Worm (Caenorhabditis elegans) whole organism, L2 larva: ENCODE data around the gene ZC239.4.
"Not testable (repeated sequence)": the region's sequence is repeated elsewhere in the genome, so short reads cannot be mapped to it uniquely, and the experiment has no call there.

Experiments used
- ama-1 ChIP-seq: fragments of 150-350 bp; optimal IDR thresholded peaks from 2 replicates; lab custom pipeline; 2018; ENCODE audit warnings: inconsistent platforms
- ceh-82 ChIP-seq: fragments of 150-350 bp; optimal IDR thresholded peaks from 2 replicates; lab custom pipeline; 2014; ENCODE audit warnings: missing biosample characterization, missing genetic modification characterization
- lsy-2 ChIP-seq, 2 experiments: fragments of 150-350 bp in 1 of 2; sonication (generic microtip) in 1 of 2; optimal IDR thresholded peaks; 2 replicates each; lab custom pipeline; 2014 to 2017; ENCODE audit warnings: missing biosample characterization in 2 of 2, missing genetic modification characterization in 2 of 2
- mdl-1 ChIP-seq, 2 experiments: fragments of 150-350 bp in 1 of 2; sonication (generic microtip) in 1 of 2; optimal IDR thresholded peaks; 2 replicates each; lab custom pipeline; 2017; ENCODE audit warnings: missing biosample characterization in 2 of 2, missing genetic modification characterization in 2 of 2
- nhr-11 ChIP-seq: fragments of 150-350 bp; optimal IDR thresholded peaks from 2 replicates; lab custom pipeline; 2014; ENCODE audit warnings: missing biosample characterization, missing genetic modification characterization
- nhr-12 ChIP-seq: fragments of 150-350 bp; optimal IDR thresholded peaks from 2 replicates; lab custom pipeline; 2014; ENCODE audit warnings: missing biosample characterization, missing genetic modification characterization
- nhr-77 ChIP-seq: fragments of 150-350 bp; optimal IDR thresholded peaks from 2 replicates; lab custom pipeline; 2014; ENCODE audit warnings: missing biosample characterization, missing genetic modification characterization
- sma-9 ChIP-seq, 2 experiments: fragments of 150-350 bp in 1 of 2; sonication (generic microtip) in 1 of 2; optimal IDR thresholded peaks; 2 replicates each; lab custom pipeline; 2014 to 2016; ENCODE audit warnings: missing genetic modification characterization in 2 of 2, mild to moderate bottlenecking in 1 of 2, missing biosample characterization in 1 of 2, missing compliant biosample characterization in 1 of 2, missing genetic modification reagents in 1 of 2, moderate library complexity in 1 of 2
- unc-55 ChIP-seq: fragments of 150-350 bp; sonication (generic microtip); optimal IDR thresholded peaks from 3 replicates; lab custom pipeline; 2014; ENCODE audit warnings: missing biosample characterization, missing genetic modification reagents, missing genetic modification characterization
- unc-62 ChIP-seq: fragments of 150-350 bp; optimal IDR thresholded peaks from 2 replicates; lab custom pipeline; 2014; ENCODE audit warnings: missing biosample characterization, missing genetic modification reagents, missing genetic modification characterization
- zag-1 ChIP-seq: fragments of 150-350 bp; optimal IDR thresholded peaks from 2 replicates; lab custom pipeline; 2014; ENCODE audit warnings: missing biosample characterization, missing genetic modification characterization

- TF ChIP-seq ceh-82 (tag; lab: Kevin White, UChicago); unc-55; nhr-11; unc-62 (GFP tag; lab: Kevin White, UChicago); ama-1 (lab: Kevin White, UChicago); nhr-77; mdl-1 (tag; optimal IDR thresholded peaks at IDR 0.05; lab: Kevin White, UChicago); zag-1 (tag; lab: Kevin White, UChicago); sma-9 (GFP tag; optimal IDR thresholded peaks at IDR 0.05; lab: Kevin White, UChicago); sma-9 (tag; optimal IDR thresholded peaks at IDR 0.05; lab: Kevin White, UChicago); nhr-12 (tag; lab: Kevin White, UChicago); lsy-2 (tag; optimal IDR thresholded peaks at IDR 0.05; lab: Kevin White, UChicago): not testable (repeated sequence)
Measured at ce11 chrII:3191544-3191943, 22.5 kb upstream of the ZC239.4 start, which contains the start of gene Y27F2A.9.
